Fruit fly (Drosophila melanogaster) Kc167 (cell line): Measurements from ENCODE around the gene CG12496.

ENCODE experiments used
- Myc ChIP-seq: fragments of >200 bp; optimal IDR thresholded peaks from 2 replicates; lab custom pipeline; 2017; ENCODE audit warnings: missing external identifiers
- Sin3A ChIP-seq: fragments of >200 bp; optimal IDR thresholded peaks from 2 replicates; lab custom pipeline; 2018; ENCODE audit warnings: missing external identifiers
- h ChIP-seq: fragments of >200 bp; optimal IDR thresholded peaks from 3 replicates; lab custom pipeline; 2018; ENCODE audit warnings: missing external identifiers
- insv ChIP-seq: fragments of >200 bp; optimal IDR thresholded peaks from 3 replicates; lab custom pipeline; 2018; ENCODE audit warnings: missing external identifiers
- psq ChIP-seq: fragments of >200 bp; optimal IDR thresholded peaks from 2 replicates; lab custom pipeline; 2017; ENCODE audit warnings: missing external identifiers
- ttk ChIP-seq: sonication (Bioruptor generic); optimal IDR thresholded peaks from 2 replicates; lab custom pipeline; 2017; ENCODE audit warnings: missing external identifiers

CG12496 gene

dm6 chrX:2419518-2419917, 8.8 kb upstream of the CG12496 start:
- TF ChIP-seq insv (lab: Kevin White, UChicago) (no peak), h (lab: Kevin White, UChicago) (no peak), Myc (no peak), Sin3A (no peak), psq (lab: Kevin White, UChicago) (no peak)

- no peak for TF ChIP-seq psq (lab: Kevin White, UChicago)
- no peak for TF ChIP-seq Sin3A
- no peak for TF ChIP-seq insv (lab: Kevin White, UChicago)
- no peak for TF ChIP-seq Myc
- no peak for TF ChIP-seq ttk (lab: Kevin White, UChicago)
- no peak for TF ChIP-seq h (lab: Kevin White, UChicago)
Measured at dm6 chrX:2408675-2409163, 2.0 kb downstream of the CG12496 start.

- TF ChIP-seq ttk (lab: Kevin White, UChicago): no peak
- no peak for TF ChIP-seq psq (lab: Kevin White, UChicago)
- no peak for TF ChIP-seq Sin3A
- TF ChIP-seq h (lab: Kevin White, UChicago): no peak
Measured at dm6 chrX:2399438-2399837, 11.3 kb downstream of the CG12496 start.

DNA sequence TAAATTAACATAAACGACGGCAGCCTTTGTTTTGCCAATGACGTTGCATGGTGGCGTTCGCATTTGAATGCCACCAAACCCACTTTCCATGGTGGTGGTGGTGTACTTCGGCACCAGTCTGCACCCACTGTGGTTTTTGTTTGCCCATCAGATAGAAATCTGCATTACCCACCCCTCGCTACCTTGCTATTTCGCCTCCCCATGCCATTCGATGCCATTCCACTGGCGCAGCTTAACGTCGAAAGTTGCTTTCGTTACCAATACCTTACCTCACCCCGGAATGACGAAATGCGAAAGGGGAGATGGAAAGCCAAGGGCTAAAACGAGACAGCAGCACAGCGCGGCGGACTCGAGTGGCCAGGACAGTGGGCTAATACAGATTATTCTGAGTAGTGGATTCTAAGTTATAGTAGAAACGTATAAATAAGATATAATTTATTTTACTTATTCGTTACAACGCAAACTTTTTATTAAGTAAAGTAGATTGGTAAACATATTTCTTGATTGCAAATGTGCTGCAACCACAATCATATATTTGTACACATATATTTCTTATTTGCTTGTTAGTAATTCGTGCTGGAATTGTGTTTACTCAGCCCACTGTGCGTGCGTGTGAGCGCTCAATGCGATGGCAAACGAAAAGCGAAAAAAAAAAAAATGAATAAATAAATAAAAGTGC, 14.4 kb downstream of the CG12496 start:
- TF ChIP-seq ttk (lab: Kevin White, UChicago) (no peak), Sin3A (no peak), insv (lab: Kevin White, UChicago) (no peak), h (lab: Kevin White, UChicago) (no peak), psq (lab: Kevin White, UChicago) (no peak)

- no peak for TF ChIP-seq ttk (lab: Kevin White, UChicago)
- no peak for TF ChIP-seq insv (lab: Kevin White, UChicago)
- TF ChIP-seq Myc: no peak
- TF ChIP-seq h (lab: Kevin White, UChicago): no peak
- TF ChIP-seq psq (lab: Kevin White, UChicago): no peak
- TF ChIP-seq Sin3A: no peak
Measured at dm6 chrX:2394516-2394915, 16.2 kb downstream of the CG12496 start.

dm6 chrX:2387579-2388362, 22.9 kb downstream of the CG12496 start, which contains the start of gene PsGEF:
Gene PsGEF, minus strand, starts transcription at chrX:2387664.
- TF ChIP-seq Sin3A: no peak

dm6 chrX:2383121-2383848, 27.4 kb downstream of the CG12496 start:
- TF ChIP-seq h (lab: Kevin White, UChicago) (no peak), Myc (no peak), insv (lab: Kevin White, UChicago) (no peak), ttk (lab: Kevin White, UChicago) (no peak), psq (lab: Kevin White, UChicago) (no peak), Sin3A (no peak)

DNA sequence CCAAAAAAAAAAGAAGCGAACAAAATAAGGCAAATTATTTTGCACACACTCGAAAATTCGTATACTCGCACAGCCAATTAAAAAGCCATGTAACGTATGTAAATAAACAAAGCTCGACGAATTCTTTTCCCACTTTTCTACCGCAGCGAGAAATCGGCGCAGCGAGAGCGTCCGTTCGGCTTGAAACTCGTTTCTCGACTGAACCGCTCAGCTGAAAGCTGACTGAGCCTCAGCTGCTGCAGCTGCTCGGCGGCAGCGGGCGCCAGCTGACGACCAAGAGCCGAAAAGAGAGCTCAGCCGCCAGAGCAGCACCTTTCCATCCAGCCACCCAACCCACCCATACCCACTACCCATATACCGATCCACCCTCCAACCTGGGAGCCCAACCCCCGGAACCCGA, 44.5 kb downstream of the CG12496 start, which contains the start of gene CG2841:
TSS of gene CG2841 (minus strand) at position 186 of the 400 bp plus-strand sequence.
- TF ChIP-seq psq (lab: Kevin White, UChicago) (no peak), ttk (lab: Kevin White, UChicago) (no peak), Sin3A (no peak), Myc (no peak), insv (lab: Kevin White, UChicago) (no peak), h (lab: Kevin White, UChicago) (no peak)

DNA sequence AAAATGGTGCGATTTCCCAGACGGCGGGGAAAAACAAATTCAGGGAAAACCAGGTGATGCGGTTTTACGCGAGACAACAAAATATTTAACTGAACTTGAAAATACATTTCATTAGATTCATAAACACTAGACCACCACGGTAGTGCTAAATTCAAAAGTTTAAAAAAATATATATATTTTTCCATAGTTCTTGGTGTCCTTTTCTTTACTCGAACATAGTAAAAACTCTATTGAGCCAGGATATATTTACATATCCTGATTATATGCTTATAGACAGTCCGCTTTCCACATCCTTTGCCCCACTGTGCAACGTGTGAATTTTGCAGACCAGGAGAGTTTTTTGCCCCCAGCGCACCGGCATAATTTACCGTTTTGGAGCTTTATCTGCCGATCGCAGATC, 45.3 kb downstream of the CG12496 start:
- TF ChIP-seq psq (lab: Kevin White, UChicago) (no peak), h (lab: Kevin White, UChicago) (no peak), Myc (no peak), insv (lab: Kevin White, UChicago) (no peak), ttk (lab: Kevin White, UChicago) (no peak), Sin3A (no peak)

dm6 chrX:2363733-2364132, 47.0 kb downstream of the CG12496 start:
- TF ChIP-seq Myc (no peak), Sin3A (no peak), ttk (lab: Kevin White, UChicago) (no peak), h (lab: Kevin White, UChicago) (no peak), insv (lab: Kevin White, UChicago) (no peak), psq (lab: Kevin White, UChicago) (no peak)

DNA sequence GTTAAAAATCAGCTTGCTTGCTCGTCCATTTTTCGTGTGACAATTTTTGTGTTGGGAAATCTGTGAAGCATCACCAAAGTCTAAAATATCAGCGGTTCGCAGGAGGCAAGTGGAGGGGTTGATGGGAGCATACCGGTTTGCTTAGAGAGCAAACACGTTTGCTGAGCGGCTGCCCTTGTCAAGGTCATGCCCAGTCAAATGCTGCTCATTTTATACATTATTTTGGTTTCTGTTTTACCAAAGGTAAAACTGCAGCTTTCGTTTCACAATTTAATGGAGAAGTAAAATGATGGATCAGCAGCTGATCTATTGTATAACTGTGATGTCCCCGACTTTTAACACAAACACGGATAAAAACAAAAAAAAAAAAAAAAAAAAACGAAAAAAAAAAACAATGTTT, 48.3 kb downstream of the CG12496 start:
- TF ChIP-seq Sin3A (no peak), ttk (lab: Kevin White, UChicago) (no peak), h (lab: Kevin White, UChicago) (no peak), Myc (no peak), psq (lab: Kevin White, UChicago) (no peak), insv (lab: Kevin White, UChicago) (no peak)

DNA sequence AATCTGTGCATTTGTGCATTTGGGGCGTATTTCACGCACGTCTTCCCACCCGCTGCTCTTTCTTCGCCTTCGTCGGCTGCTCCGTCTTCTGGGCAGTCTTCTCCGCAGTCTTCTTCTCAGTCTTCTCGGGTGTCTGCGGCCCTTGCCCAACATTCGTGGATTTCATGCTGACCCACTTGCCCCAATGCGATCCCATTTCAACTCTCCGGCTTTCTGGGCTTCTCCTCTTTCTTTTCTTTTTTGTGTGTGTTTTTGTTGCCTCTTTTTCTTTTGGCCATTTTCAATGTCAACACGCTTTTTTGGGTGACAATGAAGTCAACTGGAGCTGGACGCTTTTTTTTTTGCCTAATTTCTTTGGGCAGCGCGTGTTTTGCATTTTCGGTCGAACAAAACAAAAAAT, 49.7 kb downstream of the CG12496 start:
- TF ChIP-seq psq (lab: Kevin White, UChicago): no peak
- TF ChIP-seq insv (lab: Kevin White, UChicago): no peak
- no peak for TF ChIP-seq h (lab: Kevin White, UChicago)
- no peak for TF ChIP-seq Sin3A
- no peak for TF ChIP-seq ttk (lab: Kevin White, UChicago)
- TF ChIP-seq Myc: no peak
